Fruit fly (Drosophila melanogaster) whole organism, embryonic: ENCODE measurements around the gene gro.

ENCODE experiments used
- CG8478 ChIP-seq: fragments of >200 bp; optimal IDR thresholded peaks from 2 replicates; lab custom pipeline; 2018
- pb ChIP-seq: fragments of 200-800 bp; sonication (Bioruptor generic); optimal IDR thresholded peaks from 3 replicates; lab custom pipeline; 2016; ENCODE audit warnings: missing biosample characterization, missing genetic modification characterization
- ssp ChIP-seq: fragments of 200-800 bp; sonication (Bioruptor generic); IDR thresholded peaks from 2 replicates; pipeline ENCODE4 v1.3.6; 2022; ENCODE audit warnings: missing biosample characterization, missing genetic modification characterization

- no peak for TF ChIP-seq ssp (GFP tag; lab: Robert Waterston, UW)
- TF ChIP-seq pb (GFP tag; lab: Kevin White, UChicago) = no peak
- no peak for TF ChIP-seq CG8478 (lab: Kevin White, UChicago)
These were observed 11.0 kb upstream of the gro start for dm6 chr3R:26030562-26030961.
